Fruit fly (Drosophila melanogaster): ENCODE measurements around the gene twin.

Gene twin

dm6 chr3R:24230423-24231205 lies 8.8 kb upstream of the twin start, which contains the start of gene mask (continued):
- TF ChIP-seq inv (GFP tag; IDR thresholded peaks at IDR 0.05; ENCODE audit: partially characterized antibody) (no peak), eyg (GFP tag; optimal IDR thresholded peaks at IDR 0.05) (peak; percentile 77), NC2α (GFP tag; optimal IDR thresholded peaks at IDR 0.05) (peak; percentile 38), CG10979 (tag; optimal IDR thresholded peaks at IDR 0.05) (peak; percentile 25), Six4 (GFP tag; optimal IDR thresholded peaks at IDR 0.05) (peak; percentile 52), chif (GFP tag; optimal IDR thresholded peaks at IDR 0.05) (peak; percentile 56 to 77), CG17802 (tag; optimal IDR thresholded peaks at IDR 0.05) (peak; percentile 53), CG4820 (GFP tag; optimal IDR thresholded peaks at IDR 0.05) (peak; percentile 47), ftz-f1 (GFP tag; optimal IDR thresholded peaks at IDR 0.05) (no peak), bcd (GFP tag; optimal IDR thresholded peaks at IDR 0.05) (peak; percentile 88), CG31365 (tag; optimal IDR thresholded peaks at IDR 0.05) (no peak), lbe (GFP tag; optimal IDR thresholded peaks at IDR 0.05) (peak; percentile 52), CG10366 (GFP tag; IDR thresholded peaks at IDR 0.05) (peak; percentile 76), ERR (GFP tag; optimal IDR thresholded peaks at IDR 0.05) (peak; percentile 6), CG9437 (GFP tag; optimal IDR thresholded peaks at IDR 0.05) (peak; percentile 74), MTF-1 (GFP tag; optimal IDR thresholded peaks at IDR 0.05; ENCODE audit: borderline replicate concordance) (peak; percentile 87), ttk (GFP tag; IDR thresholded peaks at IDR 0.05) (peak; percentile 66; the same call in 1 of the 2 replicates), Xbp1 (GFP tag; optimal IDR thresholded peaks at IDR 0.05) (peak; percentile 74)

dm6 chr3R:24229870-24230422 lies 8.2 kb upstream of the twin start, which contains the start of gene Spase22-23:
Spase22-23 (minus strand) TSS chr3R:24230035.
- peak; percentile 83 for TF ChIP-seq CG2116 (GFP tag; optimal IDR thresholded peaks at IDR 0.05)
- peak; percentile 83 for TF ChIP-seq Sry-δ (GFP tag; optimal IDR thresholded peaks at IDR 0.05)
- TF ChIP-seq CG6854 (GFP tag; optimal IDR thresholded peaks at IDR 0.05) = no peak
- TF ChIP-seq CG10366 (GFP tag; IDR thresholded peaks at IDR 0.05) = no peak
- TF ChIP-seq gsb (GFP tag; IDR thresholded peaks at IDR 0.05) = no peak
- TF ChIP-seq CG14860 (GFP tag; IDR thresholded peaks at IDR 0.05; ENCODE audit: partially characterized antibody) = peak; percentile 86
- peak; percentile 97 for TF ChIP-seq amos (GFP tag; IDR thresholded peaks at IDR 0.05; ENCODE audit: partially characterized antibody)
- TF ChIP-seq CG8290 (GFP tag; optimal IDR thresholded peaks at IDR 0.05) = no peak
- peak in 1 of 2 experiments; percentile 54 for TF ChIP-seq CG8290 (tag; optimal IDR thresholded peaks at IDR 0.05)
- TF ChIP-seq hkb (optimal IDR thresholded peaks at IDR 0.05) = no peak
- TF ChIP-seq hkb (GFP tag; IDR thresholded peaks at IDR 0.05) = no peak
- peak; percentile 94 for TF ChIP-seq CG13287 (GFP tag; IDR thresholded peaks at IDR 0.05; ENCODE audit: partially characterized antibody)
- TF ChIP-seq hbn (GFP tag; IDR thresholded peaks at IDR 0.05; ENCODE audit: partially characterized antibody) = peak; percentile 92
- peak; percentile 81 for TF ChIP-seq Ets65A (GFP tag)
- TF ChIP-seq ssp (GFP tag; IDR thresholded peaks at IDR 0.05) = no peak
- no peak for TF ChIP-seq CG31224 (GFP tag; IDR thresholded peaks at IDR 0.05)
- peak; percentile 89 for TF ChIP-seq ato (GFP tag; IDR thresholded peaks at IDR 0.05; ENCODE audit: partially characterized antibody)
- peak; percentile 91 for TF ChIP-seq vnd (GFP tag; IDR thresholded peaks at IDR 0.05; ENCODE audit: partially characterized antibody)
- TF ChIP-seq Bgb (GFP tag; IDR thresholded peaks at IDR 0.05; ENCODE audit: partially characterized antibody) = peak; percentile 94
- TF ChIP-seq hth (optimal IDR thresholded peaks at IDR 0.05) = no peak
- TF ChIP-seq stc (GFP tag; IDR thresholded peaks at IDR 0.05) = no peak
- peak; percentile 92 for TF ChIP-seq hb (GFP tag; IDR thresholded peaks at IDR 0.05; ENCODE audit: partially characterized antibody)
- peak; percentile 17; the same call in 1 of the 3 replicates for TF ChIP-seq CG34422 (GFP tag; IDR thresholded peaks at IDR 0.05)
- TF ChIP-seq gcm2 (GFP tag; optimal IDR thresholded peaks at IDR 0.05) = no peak
- TF ChIP-seq CG12659 (GFP tag; optimal IDR thresholded peaks at IDR 0.05) = no peak
- TF ChIP-seq CG12744 (GFP tag; optimal IDR thresholded peaks at IDR 0.05) = no peak
- TF ChIP-seq abd-A (tag; optimal IDR thresholded peaks at IDR 0.05) = no peak
- TF ChIP-seq tna (GFP tag; IDR thresholded peaks at IDR 0.05; ENCODE audit: partially characterized antibody) = peak; percentile 87
- TF ChIP-seq Scr (GFP tag; IDR thresholded peaks at IDR 0.05; ENCODE audit: partially characterized antibody) = peak; percentile 96
- peak; percentile 82 for TF ChIP-seq MESR4 (GFP tag; optimal IDR thresholded peaks at IDR 0.05)
- peak; percentile 44 for TF ChIP-seq MBD-R2 (GFP tag; IDR thresholded peaks at IDR 0.05)
